Fruit fly (Drosophila melanogaster) whole organism, prepupa: ENCODE data around the gene CG42537.

ENCODE experiments used
- Blimp-1 ChIP-seq: fragments of 200-800 bp; sonication (Bioruptor generic); optimal IDR thresholded peaks from 3 replicates; lab custom pipeline; 2017; ENCODE audit warnings: missing biosample characterization, missing genetic modification characterization, mild to moderate bottlenecking, moderate library complexity, missing genetic modification reagents
- CG11762 ChIP-seq: fragments of 200-800 bp; sonication (Bioruptor generic); optimal IDR thresholded peaks from 3 replicates; lab custom pipeline; 2016; ENCODE audit warnings: missing biosample characterization, missing genetic modification characterization; ENCODE audit not compliant: insufficient read depth
- CG11902 ChIP-seq: fragments of 200-800 bp; sonication (Bioruptor generic); optimal IDR thresholded peaks from 3 replicates; lab custom pipeline; 2016; ENCODE audit warnings: missing biosample characterization, missing genetic modification characterization
- CG6276 ChIP-seq: fragments of 200-800 bp; sonication (Bioruptor generic); optimal IDR thresholded peaks from 2 replicates; lab custom pipeline; 2017; ENCODE audit warnings: missing biosample characterization, mild to moderate bottlenecking, missing genetic modification characterization
- CG9139 ChIP-seq: fragments of 200-800 bp; sonication (Bioruptor generic); optimal IDR thresholded peaks from 3 replicates; lab custom pipeline; 2017; ENCODE audit warnings: missing biosample characterization, mild to moderate bottlenecking, missing genetic modification characterization
- Hr39 ChIP-seq: fragments of 200-800 bp; sonication (Bioruptor generic); optimal IDR thresholded peaks from 2 replicates; lab custom pipeline; 2016; ENCODE audit warnings: missing biosample characterization, missing genetic modification characterization
- achi ChIP-seq: fragments of 200-800 bp; sonication (Bioruptor generic); optimal IDR thresholded peaks from 3 replicates; lab custom pipeline; 2016; ENCODE audit warnings: missing biosample characterization, missing genetic modification characterization
- acj6 ChIP-seq: fragments of 200-800 bp; sonication (Bioruptor generic); optimal IDR thresholded peaks from 3 replicates; lab custom pipeline; 2016; ENCODE audit warnings: missing biosample characterization, missing genetic modification characterization
- eg ChIP-seq: fragments of 200-800 bp; sonication (Bioruptor generic); IDR thresholded peaks from 3 replicates; pipeline ENCODE4 v1.3.6; 2022; ENCODE audit warnings: missing biosample characterization, missing genetic modification characterization
- fkh ChIP-seq: fragments of 200-800 bp; sonication (Bioruptor generic); optimal IDR thresholded peaks from 3 replicates; lab custom pipeline; 2017; ENCODE audit warnings: missing biosample characterization, mild to moderate bottlenecking, missing genetic modification characterization, moderate library complexity

DNA sequence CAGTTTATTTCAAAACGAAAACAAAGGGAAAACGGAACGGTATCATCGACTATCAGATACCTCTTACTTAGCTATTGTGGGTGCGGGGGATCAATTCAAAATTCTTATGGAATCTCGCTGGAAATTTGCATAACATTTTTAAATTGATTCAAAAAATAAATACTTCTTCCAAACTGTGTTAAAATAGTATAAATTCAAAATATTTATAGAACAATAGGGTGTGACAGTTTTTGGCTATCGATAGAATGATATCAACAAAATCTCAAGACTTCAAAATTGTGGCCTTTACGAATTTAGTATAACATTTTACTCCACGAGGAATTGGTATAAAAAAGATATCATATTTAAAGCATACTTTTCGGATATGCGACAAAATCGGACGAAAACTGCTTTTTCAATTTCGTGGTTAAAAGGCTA, 10.8 kb downstream of the CG42537 start:
- TF ChIP-seq CG9139 (GFP tag; lab: Kevin White, UChicago), result no peak
- no peak for TF ChIP-seq Hr39 (GFP tag; lab: Kevin White, UChicago)
- no peak for TF ChIP-seq eg
- no peak for TF ChIP-seq achi (GFP tag; lab: Kevin White, UChicago)
- no peak for TF ChIP-seq CG11762 (GFP tag; lab: Kevin White, UChicago)
- no peak for TF ChIP-seq CG11902
- TF ChIP-seq Blimp-1 (GFP tag; lab: Kevin White, UChicago), result no peak
- TF ChIP-seq CG6276, result no peak
- TF ChIP-seq fkh (GFP tag; lab: Kevin White, UChicago), result no peak
- TF ChIP-seq acj6 (GFP tag; lab: Kevin White, UChicago), result no peak
